Worm (Caenorhabditis elegans) whole organism, mixed stage, embryonic: ENCODE measurements around the gene txt-10.

Experiments
- lsy-2 ChIP-seq: fragments of 150-350 bp; optimal IDR thresholded peaks from 2 replicates; lab custom pipeline; 2014; ENCODE audit warnings: missing biosample characterization, missing genetic modification characterization
- nhr-28 ChIP-seq: fragments of 150-350 bp; optimal IDR thresholded peaks from 2 replicates; lab custom pipeline; 2014; ENCODE audit warnings: missing biosample characterization, missing genetic modification characterization
- pha-4 ChIP-seq: fragments of 150-350 bp; optimal IDR thresholded peaks from 2 replicates; lab custom pipeline; 2018; ENCODE audit warnings: missing biosample characterization, missing genetic modification reagents, missing genetic modification characterization
- unc-39 ChIP-seq: fragments of 150-350 bp; optimal IDR thresholded peaks from 2 replicates; lab custom pipeline; 2014; ENCODE audit warnings: missing biosample characterization, missing genetic modification characterization

ce11 chrV:10546749-10547148, 14.1 kb upstream of the txt-10 start, which contains the start of gene F25D1.5:
- TF ChIP-seq unc-39 (tag; lab: Kevin White, UChicago) (no peak), nhr-28 (tag; lab: Kevin White, UChicago) (no peak), pha-4 (tag; lab: Kevin White, UChicago) (no peak), lsy-2 (no peak)
